Worm (Caenorhabditis elegans) whole organism, late embryonic: ENCODE data around the gene W10G11.3.

ENCODE experiments used
- dve-1 ChIP-seq: sonication (generic microtip); optimal IDR thresholded peaks from 2 replicates; lab custom pipeline; 2017; ENCODE audit warnings: antibody characterized with exemption, mild to moderate bottlenecking, missing genetic modification characterization, missing compliant biosample characterization
- fkh-10 ChIP-seq: fragments of 150-350 bp; optimal IDR thresholded peaks from 2 replicates; lab custom pipeline; 2014; ENCODE audit warnings: missing biosample characterization, missing genetic modification reagents, missing genetic modification characterization
- tbx-7 ChIP-seq: sonication (generic microtip); optimal IDR thresholded peaks from 2 replicates; lab custom pipeline; 2016; ENCODE audit warnings: missing genotype, missing genetic modification characterization, missing compliant biosample characterization

DNA sequence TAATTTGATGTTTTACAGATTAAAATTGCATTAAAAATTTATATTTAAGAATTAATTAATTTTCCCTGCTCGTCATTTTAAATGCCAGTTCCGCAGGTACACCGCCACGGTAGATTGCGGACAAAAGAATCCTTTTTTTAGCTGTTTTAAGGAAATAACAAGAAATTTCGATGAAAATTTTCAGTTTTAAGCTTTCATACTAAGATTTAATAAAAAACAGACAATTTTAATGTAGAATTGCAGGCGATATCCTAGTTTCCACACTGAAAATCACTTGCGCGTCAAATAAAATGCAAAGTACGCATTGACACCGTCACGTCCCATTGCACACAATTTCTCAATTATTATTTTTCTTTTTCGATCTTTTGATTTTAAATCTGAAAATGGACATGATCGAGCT is 8.9 kb downstream of the W10G11.3 start, which contains the start of gene dnc-3:
- TF ChIP-seq fkh-10 (no peak), tbx-7 (tag; lab: Kevin White, UChicago) (no peak), dve-1 (tag; lab: Kevin White, UChicago) (no peak)
